Worm (Caenorhabditis elegans) whole organism, mixed stage, embryonic: ENCODE data around the gene cah-3.

Source experiments
- ceh-83 ChIP-seq: fragments of 200-800 bp; sonication (Bioruptor generic); optimal IDR thresholded peaks from 2 replicates; lab custom pipeline; 2018; ENCODE audit warnings: mild to moderate bottlenecking, missing genetic modification characterization, missing compliant biosample characterization
- ces-1 ChIP-seq: fragments of 150-350 bp; optimal IDR thresholded peaks from 2 replicates; lab custom pipeline; 2014; ENCODE audit warnings: missing biosample characterization, missing genetic modification reagents, missing genetic modification characterization
- cnd-1 ChIP-seq: fragments of 200-800 bp; sonication (Bioruptor generic); optimal IDR thresholded peaks from 2 replicates; lab custom pipeline; 2018; ENCODE audit warnings: mild to moderate bottlenecking, missing genetic modification characterization, missing compliant biosample characterization
- elt-1 ChIP-seq: sonication (generic microtip); optimal IDR thresholded peaks from 2 replicates; lab custom pipeline; 2017; ENCODE audit warnings: missing genetic modification characterization, mild to moderate bottlenecking, missing compliant biosample characterization, antibody characterized with exemption, moderate library complexity, borderline replicate concordance; ENCODE audit not compliant: insufficient read depth
- elt-3 ChIP-seq: fragments of 150-350 bp; optimal IDR thresholded peaks from 2 replicates; lab custom pipeline; 2014; ENCODE audit warnings: missing biosample characterization, missing genetic modification characterization
- ham-2 ChIP-seq: fragments of 200-800 bp; sonication (Bioruptor generic); optimal IDR thresholded peaks from 2 replicates; lab custom pipeline; 2018; ENCODE audit warnings: mild to moderate bottlenecking, missing genetic modification characterization, missing compliant biosample characterization
- lin-32 ChIP-seq: fragments of 200-800 bp; sonication (Bioruptor generic); optimal IDR thresholded peaks from 2 replicates; lab custom pipeline; 2018; ENCODE audit warnings: mild to moderate bottlenecking, missing genetic modification characterization, missing compliant biosample characterization
- nhr-12 ChIP-seq: fragments of 150-350 bp; optimal IDR thresholded peaks from 2 replicates; lab custom pipeline; 2014; ENCODE audit warnings: missing biosample characterization, missing genetic modification characterization
- nhr-237 ChIP-seq: fragments of 150-350 bp; optimal IDR thresholded peaks from 2 replicates; lab custom pipeline; 2014; ENCODE audit warnings: missing biosample characterization, missing genetic modification characterization
- nhr-28 ChIP-seq: fragments of 150-350 bp; optimal IDR thresholded peaks from 2 replicates; lab custom pipeline; 2014; ENCODE audit warnings: missing biosample characterization, missing genetic modification characterization
- snpc-4 ChIP-seq: fragments of 150-350 bp; optimal IDR thresholded peaks from 2 replicates; lab custom pipeline; 2014; ENCODE audit warnings: missing biosample characterization, missing genetic modification characterization
- zip-8 ChIP-seq: fragments of 150-350 bp; optimal IDR thresholded peaks from 2 replicates; lab custom pipeline; 2014; ENCODE audit warnings: missing biosample characterization, missing genetic modification characterization
- ztf-11 ChIP-seq: fragments of 150-350 bp; optimal IDR thresholded peaks from 2 replicates; lab custom pipeline; 2014; ENCODE audit warnings: missing biosample characterization, missing genetic modification characterization

DNA sequence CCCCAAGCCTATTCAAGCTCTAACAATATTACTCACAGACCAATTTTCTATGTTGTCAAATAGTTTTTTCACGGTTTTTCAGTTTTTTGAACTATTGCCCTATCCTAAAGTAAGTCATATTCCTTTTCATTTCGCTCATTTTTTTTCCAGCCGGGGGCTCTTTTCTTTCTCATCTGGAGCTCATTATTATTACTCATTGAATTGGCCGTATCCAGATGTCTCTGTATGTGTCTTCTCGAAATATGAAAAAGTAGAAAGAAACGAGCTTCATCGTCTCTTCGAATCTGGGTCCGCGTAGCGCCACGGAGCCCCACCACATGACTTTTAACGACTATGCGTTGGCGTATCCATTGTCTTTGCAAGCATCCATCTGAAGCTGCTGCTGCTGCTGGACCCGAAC, 43.2 kb downstream of the cah-3 start:
- TF ChIP-seq nhr-237 (tag; lab: Kevin White, UChicago) = no peak
- no peak for TF ChIP-seq cnd-1 (tag; lab: Kevin White, UChicago)
- no peak for TF ChIP-seq zip-8 (tag; lab: Kevin White, UChicago)
- TF ChIP-seq lin-32 (GFP tag; lab: Kevin White, UChicago) = no peak
- no peak for TF ChIP-seq ces-1
- no peak for TF ChIP-seq ham-2 (GFP tag; lab: Kevin White, UChicago)
- no peak for TF ChIP-seq ztf-11 (tag; lab: Kevin White, UChicago)
- no peak for TF ChIP-seq elt-1 (tag; lab: Kevin White, UChicago)
- TF ChIP-seq ceh-83 = no peak
- no peak for TF ChIP-seq elt-3 (tag; lab: Kevin White, UChicago)
- no peak for TF ChIP-seq nhr-28
- TF ChIP-seq nhr-12 (tag; lab: Kevin White, UChicago) = no peak
- TF ChIP-seq snpc-4 = no peak
